Worm (Caenorhabditis elegans) whole organism, young adult: ENCODE measurements around the gene C17H12.5.

Experiments
- B0035.1 ChIP-seq: sonication (generic microtip); optimal IDR thresholded peaks from 2 replicates; lab custom pipeline; 2016; ENCODE audit warnings: missing genetic modification characterization, mild to moderate bottlenecking, missing compliant biosample characterization, missing genotype, missing genetic modification reagents
- C17E4.6 ChIP-seq: fragments of 200-800 bp; sonication (Bioruptor generic); IDR thresholded peaks from 2 replicates; pipeline ENCODE4 v1.3.6; 2022; ENCODE audit warnings: missing genetic modification reagents, missing genetic modification characterization, missing compliant biosample characterization
- D2030.7 ChIP-seq: fragments of 200-800 bp; sonication (Bioruptor generic); IDR thresholded peaks from 2 replicates; pipeline ENCODE4 v1.3.6; 2022; ENCODE audit warnings: missing genetic modification reagents, missing genetic modification characterization, missing compliant biosample characterization
- F37B4.10 ChIP-seq: fragments of 200-800 bp; sonication (Bioruptor generic); IDR thresholded peaks from 2 replicates; pipeline ENCODE4 v1.3.6; 2022; ENCODE audit warnings: missing genetic modification characterization, missing compliant biosample characterization
- F52B5.7 ChIP-seq: sonication (generic microtip); optimal IDR thresholded peaks from 2 replicates; lab custom pipeline; 2016; ENCODE audit warnings: mild to moderate bottlenecking, missing genetic modification characterization, missing compliant biosample characterization
- F57C9.4 ChIP-seq: sonication (generic microtip); optimal IDR thresholded peaks from 2 replicates; lab custom pipeline; 2017; ENCODE audit warnings: mild to moderate bottlenecking, missing genetic modification characterization, missing compliant biosample characterization
- T07F8.4 ChIP-seq: sonication (generic microtip); optimal IDR thresholded peaks from 2 replicates; lab custom pipeline; 2016; ENCODE audit warnings: mild to moderate bottlenecking, missing genetic modification characterization, moderate library complexity, missing compliant biosample characterization
- Y56A3A.18 ChIP-seq: fragments of 200-800 bp; sonication (Bioruptor generic); IDR thresholded peaks from 2 replicates; pipeline ENCODE4 v1.3.6; 2022; ENCODE audit warnings: missing genetic modification reagents, missing genetic modification characterization, missing compliant biosample characterization
- Y79H2A.3 ChIP-seq: fragments of 200-800 bp; sonication (Bioruptor generic); conservative IDR thresholded peaks from 2 replicates; pipeline ENCODE4 v1.3.6; 2022; ENCODE audit warnings: missing genetic modification reagents, missing genetic modification characterization, missing compliant biosample characterization
- ZK185.1 ChIP-seq: sonication (generic microtip); optimal IDR thresholded peaks from 2 replicates; lab custom pipeline; 2016; ENCODE audit warnings: mild to moderate bottlenecking, missing genetic modification characterization, missing compliant biosample characterization; ENCODE audit not compliant: poor library complexity, severe bottlenecking
- akir-1 ChIP-seq: fragments of 200-800 bp; sonication (Bioruptor generic); optimal IDR thresholded peaks from 2 replicates; lab custom pipeline; 2018; ENCODE audit warnings: mild to moderate bottlenecking, missing genetic modification characterization, moderate library complexity, missing compliant biosample characterization
- aptf-2 ChIP-seq: fragments of 200-800 bp; sonication (Bioruptor generic); conservative IDR thresholded peaks from 2 replicates; pipeline ENCODE4 v1.3.6; 2022; ENCODE audit warnings: missing genetic modification reagents, missing genetic modification characterization, missing compliant biosample characterization
- atf-7 ChIP-seq: sonication (generic microtip); optimal IDR thresholded peaks from 2 replicates; lab custom pipeline; 2017; ENCODE audit warnings: mild to moderate bottlenecking, missing genetic modification characterization, missing compliant biosample characterization
- attf-5 ChIP-seq: fragments of 200-800 bp; sonication (Bioruptor generic); optimal IDR thresholded peaks from 2 replicates; lab custom pipeline; 2018; ENCODE audit warnings: mild to moderate bottlenecking, missing genetic modification characterization, missing compliant biosample characterization
- bed-1 ChIP-seq: fragments of 200-800 bp; sonication (Bioruptor generic); IDR thresholded peaks from 2 replicates; pipeline ENCODE4 v1.3.6; 2022; ENCODE audit warnings: missing genetic modification reagents, missing genetic modification characterization, missing compliant biosample characterization
- ccch-3 ChIP-seq: fragments of 200-800 bp; sonication (Bioruptor generic); optimal IDR thresholded peaks from 2 replicates; lab custom pipeline; 2018; ENCODE audit warnings: mild to moderate bottlenecking, missing genetic modification characterization, missing compliant biosample characterization
- cebp-1 ChIP-seq, 2 experiments: fragments of 200-800 bp in 1 of 2; sonication (Bioruptor generic) in 1 of 2; sonication (generic microtip) in 1 of 2; IDR thresholded peaks in 1 of 2; optimal IDR thresholded peaks in 1 of 2; 2 replicates each; pipeline versions ENCODE4 v1.3.6 to Lab custom; 2017 to 2022; ENCODE audit warnings: missing compliant biosample characterization in 2 of 2, missing genetic modification characterization in 2 of 2, mild to moderate bottlenecking in 1 of 2, missing genetic modification reagents in 1 of 2, moderate library complexity in 1 of 2
- ceh-58 ChIP-seq: fragments of 200-800 bp; sonication (Bioruptor generic); IDR thresholded peaks from 2 replicates; pipeline ENCODE4 v1.3.6; 2022; ENCODE audit warnings: missing genetic modification characterization, missing compliant biosample characterization
- ceh-91 ChIP-seq: fragments of 200-800 bp; sonication (Bioruptor generic); IDR thresholded peaks from 2 replicates; pipeline ENCODE4 v1.3.6; 2022; ENCODE audit warnings: missing genetic modification reagents, missing genetic modification characterization, missing compliant biosample characterization
- die-1 ChIP-seq: sonication (generic microtip); optimal IDR thresholded peaks from 2 replicates; lab custom pipeline; 2016; ENCODE audit warnings: missing genotype, mild to moderate bottlenecking, missing genetic modification characterization, missing compliant biosample characterization
- dox-1 ChIP-seq: fragments of 200-800 bp; sonication (Bioruptor generic); IDR thresholded peaks from 2 replicates; pipeline ENCODE4 v1.3.6; 2022; ENCODE audit warnings: missing genetic modification reagents, missing genetic modification characterization, missing compliant biosample characterization
- dpff-1 ChIP-seq: sonication (generic microtip); optimal IDR thresholded peaks from 2 replicates; lab custom pipeline; 2017; ENCODE audit warnings: mild to moderate bottlenecking, missing genetic modification characterization, missing compliant biosample characterization
- efl-1 ChIP-seq: fragments of 150-350 bp; optimal IDR thresholded peaks from 2 replicates; lab custom pipeline; 2014; ENCODE audit warnings: missing biosample characterization, missing genetic modification reagents, missing genetic modification characterization
- egl-44 ChIP-seq: fragments of 200-800 bp; sonication (Bioruptor generic); IDR thresholded peaks from 2 replicates; pipeline ENCODE4 v1.3.6; 2022; ENCODE audit warnings: missing genetic modification reagents, missing genetic modification characterization, missing compliant biosample characterization
- ets-4 ChIP-seq: fragments of 200-800 bp; sonication (Bioruptor generic); optimal IDR thresholded peaks from 2 replicates; lab custom pipeline; 2018; ENCODE audit warnings: mild to moderate bottlenecking, missing genetic modification characterization, missing compliant biosample characterization
- fkh-3 ChIP-seq: sonication (generic microtip); optimal IDR thresholded peaks from 2 replicates; lab custom pipeline; 2016; ENCODE audit warnings: mild to moderate bottlenecking, missing genetic modification characterization, missing compliant biosample characterization
- him-1 ChIP-seq: sonication (generic microtip); optimal IDR thresholded peaks from 2 replicates; lab custom pipeline; 2016; ENCODE audit warnings: missing genotype, missing genetic modification reagents, missing genetic modification characterization, missing compliant biosample characterization
- hmg-20 ChIP-seq: fragments of 200-800 bp; sonication (Bioruptor generic); IDR thresholded peaks from 2 replicates; pipeline ENCODE4 v1.3.6; 2022; ENCODE audit warnings: missing genetic modification reagents, missing genetic modification characterization, missing compliant biosample characterization
- lag-1 ChIP-seq: fragments of 200-800 bp; sonication (Bioruptor generic); IDR thresholded peaks from 2 replicates; pipeline ENCODE4 v1.3.6; 2022; ENCODE audit warnings: missing genetic modification reagents, missing genetic modification characterization, missing compliant biosample characterization
- lin-26 ChIP-seq: fragments of 200-800 bp; sonication (Bioruptor generic); IDR thresholded peaks from 2 replicates; pipeline ENCODE4 v1.3.6; 2022; ENCODE audit warnings: missing genetic modification reagents, missing genetic modification characterization, missing compliant biosample characterization
- lin-35 ChIP-seq, 3 experiments: fragments of 150-350 bp in 2 of 3; sonication (generic microtip) in 1 of 3; optimal IDR thresholded peaks; 2 replicates each; lab custom pipeline; 2014 to 2018; ENCODE audit warnings: missing biosample characterization in 3 of 3, missing genetic modification characterization in 3 of 3, missing genetic modification reagents in 3 of 3
- lin-54 ChIP-seq: fragments of 200-800 bp; sonication (Bioruptor generic); optimal IDR thresholded peaks from 2 replicates; lab custom pipeline; 2018; ENCODE audit warnings: mild to moderate bottlenecking, missing genetic modification characterization, missing compliant biosample characterization
- madf-10 ChIP-seq: sonication (generic microtip); optimal IDR thresholded peaks from 2 replicates; lab custom pipeline; 2016; ENCODE audit warnings: mild to moderate bottlenecking, missing genetic modification characterization, missing compliant biosample characterization
- nfya-1 ChIP-seq: sonication (generic microtip); optimal IDR thresholded peaks from 2 replicates; lab custom pipeline; 2017; ENCODE audit warnings: antibody characterized with exemption, missing compliant biosample characterization, missing genetic modification characterization, borderline replicate concordance; ENCODE audit not compliant: insufficient read depth
- nfyb-1 ChIP-seq: fragments of 200-800 bp; sonication (Bioruptor generic); IDR thresholded peaks from 2 replicates; pipeline ENCODE4 v1.3.6; 2022; ENCODE audit warnings: missing genetic modification reagents, missing genetic modification characterization, missing compliant biosample characterization
- nhr-120 ChIP-seq: fragments of 200-800 bp; sonication (Bioruptor generic); IDR thresholded peaks from 2 replicates; pipeline ENCODE4 v1.3.6; 2022; ENCODE audit warnings: missing genetic modification characterization, missing compliant biosample characterization
- pha-4 ChIP-seq: fragments of 150-350 bp; sonication (generic microtip); optimal IDR thresholded peaks from 2 replicates; lab custom pipeline; 2014; ENCODE audit warnings: missing biosample characterization, missing genetic modification reagents, missing genetic modification characterization
- rcor-1 ChIP-seq: fragments of 200-800 bp; sonication (Bioruptor generic); IDR thresholded peaks from 2 replicates; pipeline ENCODE4 v1.3.6; 2022; ENCODE audit warnings: missing genetic modification reagents, missing genetic modification characterization, missing compliant biosample characterization
- sdz-38 ChIP-seq: sonication (generic microtip); optimal IDR thresholded peaks from 2 replicates; lab custom pipeline; 2016; ENCODE audit warnings: missing genotype, missing genetic modification characterization, missing compliant biosample characterization
- sea-2 ChIP-seq: fragments of 200-800 bp; sonication (Bioruptor generic); IDR thresholded peaks from 2 replicates; pipeline ENCODE4 v1.3.6; 2022; ENCODE audit warnings: missing genetic modification characterization, missing compliant biosample characterization
- snpc-1.3 ChIP-seq: sonication (generic microtip); optimal IDR thresholded peaks from 2 replicates; lab custom pipeline; 2017; ENCODE audit warnings: missing genetic modification characterization, mild to moderate bottlenecking, missing compliant biosample characterization, antibody characterized with exemption, moderate library complexity, missing genotype, missing genetic modification reagents; ENCODE audit not compliant: insufficient read depth
- tbp1 ChIP-seq: fragments of 200-800 bp; sonication (Bioruptor generic); optimal IDR thresholded peaks from 2 replicates; lab custom pipeline; 2018; ENCODE audit warnings: mild to moderate bottlenecking, missing genetic modification characterization, missing compliant biosample characterization
- tlf-1 ChIP-seq: fragments of 200-800 bp; sonication (Bioruptor generic); optimal IDR thresholded peaks from 2 replicates; lab custom pipeline; 2018; ENCODE audit warnings: mild to moderate bottlenecking, missing genetic modification characterization, missing compliant biosample characterization
- unc-130 ChIP-seq: sonication (generic microtip); optimal IDR thresholded peaks from 2 replicates; lab custom pipeline; 2016; ENCODE audit warnings: missing genetic modification reagents, missing genetic modification characterization, missing compliant biosample characterization

Gene C17H12.5

ce11 chrIV:6817554-6817953 is at the start of gene C17H12.5:
Gene C17H12.5 (minus strand): TSS chrIV:6817654.
- TF ChIP-seq pha-4 (no peak), B0035.1 (tag; lab: Kevin White, UChicago) (no peak), F57C9.4 (tag; lab: Kevin White, UChicago) (no peak), F52B5.7 (tag; lab: Kevin White, UChicago) (no peak), cebp-1 (GFP tag; IDR thresholded peaks at IDR 0.05; lab: Robert Waterston, UW) (no peak), cebp-1 (tag; optimal IDR thresholded peaks at IDR 0.05; lab: Kevin White, UChicago) (no peak), ets-4 (no peak), Y56A3A.18 (GFP tag; lab: Robert Waterston, UW) (no peak), efl-1 (GFP tag; lab: Kevin White, UChicago) (no peak), sea-2 (GFP tag; lab: Robert Waterston, UW) (no peak), snpc-1.3 (tag; lab: Kevin White, UChicago) (no peak), attf-5 (GFP tag; lab: Kevin White, UChicago) (no peak), unc-130 (GFP tag; lab: Kevin White, UChicago) (no peak), ZK185.1 (tag; lab: Kevin White, UChicago) (no peak), dpff-1 (tag; lab: Kevin White, UChicago) (no peak), C17E4.6 (GFP tag; lab: Robert Waterston, UW) (no peak), madf-10 (no peak), dox-1 (GFP tag; lab: Robert Waterston, UW) (no peak), rcor-1 (GFP tag; lab: Robert Waterston, UW) (no peak)

- no peak for TF ChIP-seq tlf-1 (GFP tag; lab: Kevin White, UChicago)
- no peak for TF ChIP-seq atf-7 (tag; lab: Kevin White, UChicago)
- TF ChIP-seq Y79H2A.3 (GFP tag; lab: Robert Waterston, UW) = no peak
- no peak for TF ChIP-seq fkh-3 (tag; lab: Kevin White, UChicago)
- no peak for TF ChIP-seq sea-2 (GFP tag; lab: Robert Waterston, UW)
- no peak for TF ChIP-seq T07F8.4 (tag; lab: Kevin White, UChicago)
- no peak for TF ChIP-seq him-1 (tag; lab: Kevin White, UChicago)
- TF ChIP-seq ets-4 = no peak
- TF ChIP-seq egl-44 = no peak
- no peak for TF ChIP-seq ceh-58 (GFP tag; lab: Robert Waterston, UW)
- no peak for TF ChIP-seq lin-35 (GFP tag; optimal IDR thresholded peaks at IDR 0.05; lab: Kevin White, UChicago)
- no peak for TF ChIP-seq sdz-38 (tag; lab: Kevin White, UChicago)
- TF ChIP-seq F37B4.10 (GFP tag; lab: Robert Waterston, UW) = no peak
- TF ChIP-seq bed-1 (GFP tag; lab: Robert Waterston, UW) = no peak
- no peak for TF ChIP-seq lin-26 (GFP tag; lab: Robert Waterston, UW)
These were observed 41.8 kb upstream of the C17H12.5 start, which contains the start of gene R13H7.2 for ce11 chrIV:6859270-6859669. Gene R13H7.2 (minus strand): TSS chrIV:6859370.

ce11 chrIV:6852727-6853126 is 35.3 kb upstream of the C17H12.5 start:
- TF ChIP-seq ccch-3 (no peak), Y79H2A.3 (GFP tag; lab: Robert Waterston, UW) (no peak), die-1 (tag; lab: Kevin White, UChicago) (no peak), Y56A3A.18 (GFP tag; lab: Robert Waterston, UW) (no peak)

DNA sequence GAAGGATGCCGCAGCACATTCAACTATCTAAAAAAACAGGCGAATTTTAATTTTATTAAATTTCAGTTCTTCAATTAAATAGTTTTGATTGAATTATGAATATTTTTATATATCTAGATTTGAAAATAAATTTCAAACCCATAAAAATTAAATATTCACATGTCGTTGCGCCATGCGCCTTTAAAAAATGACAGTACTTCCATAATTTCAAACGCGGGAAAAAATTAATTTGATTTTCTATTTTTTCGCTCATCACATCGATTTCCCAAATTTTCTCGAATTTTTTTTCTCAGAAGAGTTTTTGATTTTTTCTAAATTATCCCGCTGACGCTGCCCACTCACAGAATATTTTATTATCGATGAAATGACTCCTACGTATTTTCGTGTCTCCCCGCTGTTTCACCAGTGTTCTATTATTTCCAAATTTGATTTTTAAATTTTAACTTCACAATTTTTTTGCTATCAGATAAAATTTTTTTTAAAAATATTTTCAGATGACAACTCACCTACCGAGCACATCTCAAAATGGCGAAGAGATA is 25.1 kb upstream of the C17H12.5 start, which contains the start of gene lip-1:
lip-1 (plus strand) TSS at position 489 of the 539 bp plus-strand sequence.
- no peak for TF ChIP-seq egl-44
- TF ChIP-seq nfyb-1 (GFP tag; lab: Robert Waterston, UW) = no peak
- TF ChIP-seq tbp1 = peak; percentile 38
- no peak for TF ChIP-seq aptf-2 (GFP tag; lab: Robert Waterston, UW)
- TF ChIP-seq ceh-91 (GFP tag; lab: Robert Waterston, UW) = peak; percentile 72
- peak; percentile 50 for TF ChIP-seq lin-54 (GFP tag; lab: Kevin White, UChicago)
- TF ChIP-seq lag-1 (GFP tag; lab: Robert Waterston, UW) = no peak
- TF ChIP-seq nfya-1 = no peak
- TF ChIP-seq hmg-20 (GFP tag; lab: Robert Waterston, UW) = no peak
- peak; percentile 74 for TF ChIP-seq D2030.7 (GFP tag; lab: Robert Waterston, UW)
- no peak for TF ChIP-seq akir-1 (GFP tag; lab: Kevin White, UChicago)
- TF ChIP-seq nhr-120 (GFP tag; lab: Robert Waterston, UW) = no peak
